Fruit fly (Drosophila melanogaster) Kc167 (cell line): Measurements from ENCODE around the gene Svil.

Source experiments
- Myc ChIP-seq: fragments of >200 bp; optimal IDR thresholded peaks from 2 replicates; lab custom pipeline; 2017; ENCODE audit warnings: missing external identifiers
- insv ChIP-seq: fragments of >200 bp; optimal IDR thresholded peaks from 3 replicates; lab custom pipeline; 2018; ENCODE audit warnings: missing external identifiers
- psq ChIP-seq: fragments of >200 bp; optimal IDR thresholded peaks from 2 replicates; lab custom pipeline; 2017; ENCODE audit warnings: missing external identifiers
- ttk ChIP-seq: sonication (Bioruptor generic); optimal IDR thresholded peaks from 2 replicates; lab custom pipeline; 2017; ENCODE audit warnings: missing external identifiers

DNA sequence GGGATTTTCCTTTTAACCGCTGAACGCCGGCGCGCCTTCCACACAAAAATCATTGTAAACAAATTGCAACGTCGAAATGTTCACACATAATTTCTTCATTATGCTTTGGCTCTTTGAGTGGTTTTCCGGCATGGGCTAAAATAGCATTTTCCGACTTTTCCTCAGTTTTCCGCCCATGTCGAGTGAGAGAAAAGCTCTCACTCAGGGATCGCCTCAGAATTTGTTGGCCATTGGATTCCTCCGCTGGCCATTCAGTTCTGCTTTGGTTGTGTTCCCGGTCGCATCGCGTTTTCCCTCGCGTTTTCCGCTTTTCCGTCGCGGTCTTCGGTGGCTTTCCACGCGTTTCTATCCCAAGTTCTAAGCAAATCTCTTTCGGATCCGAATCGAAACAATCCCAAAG, 1.1 kb downstream of the Svil start:
- no peak for TF ChIP-seq ttk (lab: Kevin White, UChicago)
- no peak for TF ChIP-seq psq
- TF ChIP-seq insv (lab: Kevin White, UChicago), result no peak
- no peak for TF ChIP-seq Myc (lab: Kevin White, UChicago)
